Worm (Caenorhabditis elegans) whole organism, midembryonic: Measurements from ENCODE around the gene vab-8.

Experiments used
- flt-1 ChIP-seq: fragments of 200-800 bp; sonication (Bioruptor generic); IDR thresholded peaks from 2 replicates; pipeline ENCODE4 v1.3.6; 2022; ENCODE audit warnings: missing genetic modification characterization, missing compliant biosample characterization
- ztf-29 ChIP-seq: fragments of 200-800 bp; sonication (Bioruptor generic); IDR thresholded peaks from 2 replicates; pipeline ENCODE4 v1.3.6; 2022; ENCODE audit warnings: missing genetic modification reagents, missing genetic modification characterization, missing compliant biosample characterization

DNA sequence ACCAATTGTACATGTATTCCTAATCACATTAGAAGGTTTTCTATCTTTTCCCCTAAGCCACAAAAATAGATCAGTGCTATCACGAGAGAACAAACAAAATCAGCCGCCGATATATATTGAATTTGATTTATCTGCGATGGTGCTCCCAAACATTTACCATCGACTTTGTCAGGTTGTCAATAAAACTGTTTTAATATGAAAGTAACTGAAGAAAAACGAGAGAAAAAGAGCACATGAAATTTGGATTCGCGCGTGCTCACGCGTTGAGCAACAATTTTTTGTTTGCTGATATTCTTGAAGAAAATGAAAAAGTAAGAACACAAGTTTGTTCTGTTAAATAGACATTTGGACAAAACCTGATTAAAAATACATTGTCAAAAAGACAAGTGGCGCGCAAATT is 24.3 kb upstream of the vab-8 start:
- TF ChIP-seq flt-1 (GFP tag; lab: Robert Waterston, UW), result no peak
- TF ChIP-seq ztf-29 (GFP tag; lab: Robert Waterston, UW), result no peak
